Fruit fly (Drosophila melanogaster) whole organism, pupa: ENCODE measurements around the gene CG5787.

Source experiments
- CG14655 ChIP-seq: fragments of 200-800 bp; sonication (Bioruptor generic); optimal IDR thresholded peaks from 3 replicates; lab custom pipeline; 2017; ENCODE audit warnings: mild to moderate bottlenecking, missing biosample characterization, missing genetic modification reagents, missing genetic modification characterization
- CG17806 ChIP-seq: fragments of 200-800 bp; sonication (Bioruptor generic); optimal IDR thresholded peaks from 2 replicates; lab custom pipeline; 2018; ENCODE audit warnings: missing biosample characterization, mild to moderate bottlenecking, missing genetic modification characterization, moderate library complexity
- CG9948 ChIP-seq: fragments of 200-800 bp; sonication (Bioruptor generic); optimal IDR thresholded peaks from 2 replicates; lab custom pipeline; 2018; ENCODE audit warnings: missing biosample characterization, mild to moderate bottlenecking, missing genetic modification characterization, moderate library complexity
- D1 ChIP-seq: fragments of 200-800 bp; sonication (Bioruptor generic); optimal IDR thresholded peaks from 2 replicates; lab custom pipeline; 2018; ENCODE audit warnings: missing biosample characterization, mild to moderate bottlenecking, missing genetic modification characterization, moderate library complexity
- EcR ChIP-seq: fragments of 200-800 bp; sonication (Bioruptor generic); optimal IDR thresholded peaks from 3 replicates; lab custom pipeline; 2019; ENCODE audit warnings: missing biosample characterization, missing genetic modification characterization, mild to moderate bottlenecking, moderate library complexity, missing genetic modification reagents
- Ets98B ChIP-seq: fragments of 200-800 bp; sonication (Bioruptor generic); IDR thresholded peaks from 2 replicates; pipeline ENCODE4 v1.3.6; 2022; ENCODE audit warnings: missing biosample characterization, missing genetic modification characterization
- Snoo ChIP-seq: fragments of 200-800 bp; sonication (Bioruptor generic); optimal IDR thresholded peaks from 3 replicates; lab custom pipeline; 2017; ENCODE audit warnings: missing biosample characterization, mild to moderate bottlenecking, missing genetic modification characterization, inconsistent platforms

dm6 chr2L:12701498-12701897 lies 11.3 kb downstream of the CG5787 start:
- no peak for TF ChIP-seq D1 (tag; lab: Kevin White, UChicago)
- TF ChIP-seq CG9948 (tag; lab: Kevin White, UChicago) = no peak
- TF ChIP-seq CG14655 (GFP tag; lab: Kevin White, UChicago) = no peak
- TF ChIP-seq EcR (GFP tag; lab: Kevin White, UChicago) = no peak
- no peak for TF ChIP-seq Snoo
- TF ChIP-seq CG17806 (tag; lab: Kevin White, UChicago) = no peak
- TF ChIP-seq Ets98B (GFP tag; lab: Robert Waterston, UW) = no peak
